Fruit fly (Drosophila melanogaster) whole organism, embryonic: ENCODE results near the gene Rab3-GEF.

ENCODE experiments used
- CG1529 ChIP-seq: fragments of 200-800 bp; sonication (Bioruptor generic); optimal IDR thresholded peaks from 3 replicates; lab custom pipeline; 2018; ENCODE audit warnings: missing biosample characterization, missing genetic modification characterization
- CG17568 ChIP-seq: fragments of 200-800 bp; sonication (Bioruptor generic); optimal IDR thresholded peaks from 2 replicates; lab custom pipeline; 2018; ENCODE audit warnings: missing biosample characterization, mild to moderate bottlenecking, missing genetic modification characterization, moderate library complexity
- CG4617 ChIP-seq: fragments of 200-800 bp; sonication (Bioruptor generic); optimal IDR thresholded peaks from 3 replicates; lab custom pipeline; 2016; ENCODE audit warnings: missing biosample characterization, missing genetic modification characterization, borderline replicate concordance
- HLH54F ChIP-seq: fragments of 200-800 bp; sonication (Bioruptor generic); optimal IDR thresholded peaks from 3 replicates; lab custom pipeline; 2016; ENCODE audit warnings: missing biosample characterization, missing genetic modification characterization
- pum ChIP-seq: fragments of 200-800 bp; sonication (Bioruptor generic); optimal IDR thresholded peaks from 2 replicates; lab custom pipeline; 2016; ENCODE audit warnings: missing biosample characterization, missing genetic modification characterization
- trem ChIP-seq: fragments of 200-800 bp; optimal IDR thresholded peaks from 3 replicates; lab custom pipeline; 2019; ENCODE audit warnings: missing biosample characterization, mild to moderate bottlenecking, missing genetic modification characterization, moderate library complexity

- no peak for TF ChIP-seq CG1529
- no peak for TF ChIP-seq CG17568
- TF ChIP-seq CG4617 (GFP tag; lab: Kevin White, UChicago): no peak
- no peak for TF ChIP-seq pum
- TF ChIP-seq trem (tag; lab: Kevin White, UChicago): no peak
- no peak for TF ChIP-seq HLH54F (GFP tag; lab: Kevin White, UChicago)
These were observed 40.8 kb upstream of the Rab3-GEF start for dm6 chrX:15048713-15049112.
